Worm (Caenorhabditis elegans): Measurements from ENCODE around the gene snt-2.

Gene snt-2

ce11 chrIII:839491-839890 is 46.0 kb upstream of the snt-2 start, which contains the start of gene dos-3:
Gene dos-3 (minus strand): TSS chrIII:839591.
- TF ChIP-seq hmg-1.2 (GFP tag; IDR thresholded peaks at IDR 0.05) (no peak), lin-40 (tag; optimal IDR thresholded peaks at IDR 0.05) (no peak), unc-130 (GFP tag; optimal IDR thresholded peaks at IDR 0.05) (no peak), ztf-6 (GFP tag; IDR thresholded peaks at IDR 0.05) (no peak), nhr-120 (GFP tag; IDR thresholded peaks at IDR 0.05) (no peak), dpff-1 (tag; optimal IDR thresholded peaks at IDR 0.05) (no peak), ama-1 (optimal IDR thresholded peaks at IDR 0.05) (no peak), ama-1 (GFP tag; optimal IDR thresholded peaks at IDR 0.05) (no peak), mel-28 (tag; optimal IDR thresholded peaks at IDR 0.05; ENCODE audit: borderline replicate concordance) (no peak), Y95B8A.8 (GFP tag; IDR thresholded peaks at IDR 0.05) (no peak), atf-7 (tag; optimal IDR thresholded peaks at IDR 0.05) (no peak), Y67H2A.10 (GFP tag; conservative IDR thresholded peaks at IDR 0.05) (no peak), repo-1 (tag; optimal IDR thresholded peaks at IDR 0.05) (no peak), pha-4 (tag; optimal IDR thresholded peaks at IDR 0.05) (no peak), ceh-40 (GFP tag; IDR thresholded peaks at IDR 0.05) (no peak), lir-1 (GFP tag; conservative IDR thresholded peaks at IDR 0.05) (no peak), ceh-100 (GFP tag; IDR thresholded peaks at IDR 0.05) (no peak), nhr-179 (tag; optimal IDR thresholded peaks at IDR 0.05) (no peak), madf-6 (GFP tag; IDR thresholded peaks at IDR 0.05) (no peak)

ce11 chrIII:835713-836278 is 42.3 kb upstream of the snt-2 start:
- TF ChIP-seq fkh-3 (tag; optimal IDR thresholded peaks at IDR 0.05) (peak; percentile 99), T07F8.4 (tag; optimal IDR thresholded peaks at IDR 0.05) (no peak), snpc-4 (GFP tag; optimal IDR thresholded peaks at IDR 0.05) (no peak), snpc-4 (tag; optimal IDR thresholded peaks at IDR 0.05) (peak in 2 of 4 experiments; percentile 27 to 48), ZK185.1 (tag; optimal IDR thresholded peaks at IDR 0.05; ENCODE audit: poor library complexity, severe bottlenecking) (peak; percentile 61), F10E7.11 (tag; optimal IDR thresholded peaks at IDR 0.05) (peak; percentile 98), B0261.1 (tag; optimal IDR thresholded peaks at IDR 0.05) (peak; percentile 44), let-607 (tag; optimal IDR thresholded peaks at IDR 0.05) (peak; percentile 68 to 83), xnd-1 (tag; optimal IDR thresholded peaks at IDR 0.05) (no peak), dpff-1 (tag; optimal IDR thresholded peaks at IDR 0.05) (peak; percentile 100), rcor-1 (GFP tag; IDR thresholded peaks at IDR 0.05) (peak; percentile 83), lin-35 (GFP tag; optimal IDR thresholded peaks at IDR 0.05) (peak in 2 of 3 experiments; percentile 36 to 47), hmg-20 (GFP tag; IDR thresholded peaks at IDR 0.05) (peak; percentile 75), rec-8 (tag; optimal IDR thresholded peaks at IDR 0.05) (no peak), nfya-1 (tag; optimal IDR thresholded peaks at IDR 0.05; ENCODE audit: borderline replicate concordance, insufficient read depth) (no peak), let-526 (GFP tag; IDR thresholded peaks at IDR 0.05) (no peak; the same call in none of the 2 replicates), lsy-27 (tag; optimal IDR thresholded peaks at IDR 0.05; ENCODE audit: borderline replicate concordance, insufficient read depth) (no peak), atf-7 (tag; optimal IDR thresholded peaks at IDR 0.05) (peak; percentile 99), ztf-25 (GFP tag; IDR thresholded peaks at IDR 0.05) (peak; percentile 92), attf-5 (GFP tag; optimal IDR thresholded peaks at IDR 0.05) (peak; percentile 86), C17E4.6 (GFP tag; IDR thresholded peaks at IDR 0.05) (peak; percentile 93), ceh-27 (GFP tag; optimal IDR thresholded peaks at IDR 0.05) (peak; percentile 81), Y53F4B.3 (GFP tag; IDR thresholded peaks at IDR 0.05) (no peak), nhr-27 (tag; optimal IDR thresholded peaks at IDR 0.05) (peak; percentile 98), Y53G8AR.9 (GFP tag; conservative IDR thresholded peaks at IDR 0.05) (peak; percentile 99), ceh-58 (GFP tag; IDR thresholded peaks at IDR 0.05) (peak; percentile 88; the same call in 1 of the 2 replicates), ztf-28 (GFP tag; IDR thresholded peaks at IDR 0.05) (no peak), F33H1.4 (GFP tag; IDR thresholded peaks at IDR 0.05) (peak; percentile 56), madf-10 (tag; optimal IDR thresholded peaks at IDR 0.05) (peak; percentile 81), dox-1 (GFP tag; IDR thresholded peaks at IDR 0.05) (peak; percentile 92), mel-28 (tag; optimal IDR thresholded peaks at IDR 0.05; ENCODE audit: borderline replicate concordance) (peak; percentile 90)

Measured in whole organism, young adult.